Fruit fly (Drosophila melanogaster) whole organism, wandering third instar larva: ENCODE results near the gene gzl.
A peak's percentile ranks its signal among the peaks of the same experiment; 100 is the strongest.

ENCODE experiments used
- Abd-B ChIP-seq: fragments of >200 bp; optimal IDR thresholded peaks from 2 replicates; lab custom pipeline; 2017; ENCODE audit warnings: missing biosample characterization, missing genetic modification characterization
- Dif ChIP-seq: fragments of 200-275, 200-300 bp; sonication (Bioruptor generic); optimal IDR thresholded peaks from 2 replicates; lab custom pipeline; 2018; ENCODE audit warnings: missing biosample characterization, missing genetic modification characterization; ENCODE audit not compliant: partially characterized antibody
- N ChIP-seq: fragments of >200 bp; optimal IDR thresholded peaks from 2 replicates; lab custom pipeline; 2018; ENCODE audit warnings: missing biosample characterization, missing external identifiers, missing genetic modification characterization
- Vsx2 ChIP-seq: fragments of 200-300, 225-300 bp; sonication (Bioruptor generic); optimal IDR thresholded peaks from 2 replicates; lab custom pipeline; 2018; ENCODE audit warnings: missing biosample characterization, missing genetic modification characterization; ENCODE audit not compliant: partially characterized antibody
- dsf ChIP-seq: sonication (Bioruptor generic); optimal IDR thresholded peaks from 2 replicates; lab custom pipeline; 2016; ENCODE audit warnings: missing biosample characterization, missing genetic modification characterization, borderline replicate concordance
- ey ChIP-seq: fragments of 200-800 bp; sonication (Bioruptor generic); optimal IDR thresholded peaks from 2 replicates; lab custom pipeline; 2016; ENCODE audit warnings: missing biosample characterization, missing genetic modification characterization
- lola ChIP-seq: fragments of >200 bp; optimal IDR thresholded peaks from 2 replicates; lab custom pipeline; 2017; ENCODE audit warnings: missing biosample characterization, missing genetic modification characterization
- psq ChIP-seq: fragments of 200-800 bp; sonication (Bioruptor generic); optimal IDR thresholded peaks from 3 replicates; lab custom pipeline; 2017; ENCODE audit warnings: missing biosample characterization, mild to moderate bottlenecking, missing genetic modification characterization, moderate library complexity

dm6 chr3R:6368100-6368499 is 14.6 kb upstream of the gzl start, which contains the start of gene CG42724:
- no peak for TF ChIP-seq Vsx2
- TF ChIP-seq Dif (GFP tag; lab: Kevin White, UChicago): no peak
- TF ChIP-seq lola (GFP tag; lab: Kevin White, UChicago): no peak
- TF ChIP-seq Abd-B (GFP tag; lab: Kevin White, UChicago): no peak
- TF ChIP-seq dsf: no peak
- TF ChIP-seq psq (GFP tag; lab: Kevin White, UChicago): peak; percentile 20
- no peak for TF ChIP-seq N (GFP tag; lab: Kevin White, UChicago)
- TF ChIP-seq ey: no peak
